Worm (Caenorhabditis elegans): ENCODE measurements around the gene enri-1.

Gene enri-1

DNA sequence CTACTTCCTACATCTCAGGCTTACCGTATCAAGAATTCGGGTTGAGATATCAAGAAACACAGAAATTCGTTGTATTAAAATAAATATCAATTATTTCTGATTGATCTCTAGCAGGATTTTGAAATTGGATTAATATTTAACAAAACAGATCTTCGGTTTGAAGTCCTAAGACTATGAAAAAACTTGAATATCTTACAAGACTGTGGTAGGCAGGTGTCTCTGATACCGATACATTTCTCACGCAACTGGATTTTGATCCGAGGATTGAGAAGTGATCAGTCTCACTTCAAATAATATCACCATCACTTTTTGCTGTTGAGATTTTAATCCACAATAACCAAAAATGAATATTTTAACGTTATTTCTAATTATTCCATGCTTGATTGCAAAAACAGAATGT is 5.3 kb upstream of the enri-1 start, which contains the start of gene F43C11.4:
Gene F43C11.4, plus strand, starts transcription at position 301 of the 400 bp plus-strand sequence.
- TF ChIP-seq nhr-11 (tag; optimal IDR thresholded peaks at IDR 0.05): no peak
- no peak for TF ChIP-seq ceh-22 (tag; optimal IDR thresholded peaks at IDR 0.05)
- TF ChIP-seq sdc-2 (tag; optimal IDR thresholded peaks at IDR 0.05): no peak
- no peak for TF ChIP-seq unc-42 (tag; optimal IDR thresholded peaks at IDR 0.05)
- no peak for TF ChIP-seq dve-1 (tag; optimal IDR thresholded peaks at IDR 0.05)
- TF ChIP-seq mec-3 (tag; optimal IDR thresholded peaks at IDR 0.05; ENCODE audit: borderline replicate concordance): no peak
- TF ChIP-seq nhr-232 (tag; optimal IDR thresholded peaks at IDR 0.05): no peak
- no peak for TF ChIP-seq ceh-45 (GFP tag; IDR thresholded peaks at IDR 0.05)
- no peak for TF ChIP-seq F13H6.1 (tag; optimal IDR thresholded peaks at IDR 0.05)
- no peak for TF ChIP-seq pros-1 (tag; optimal IDR thresholded peaks at IDR 0.05)
- TF ChIP-seq sox-2 (GFP tag; IDR thresholded peaks at IDR 0.05): no peak
- TF ChIP-seq ttx-3 (tag; optimal IDR thresholded peaks at IDR 0.05): no peak
- no peak for TF ChIP-seq pax-1 (tag; optimal IDR thresholded peaks at IDR 0.05)
- no peak for TF ChIP-seq lin-11 (tag; optimal IDR thresholded peaks at IDR 0.05)
- no peak for TF ChIP-seq ztf-16 (tag; optimal IDR thresholded peaks at IDR 0.05)

DNA sequence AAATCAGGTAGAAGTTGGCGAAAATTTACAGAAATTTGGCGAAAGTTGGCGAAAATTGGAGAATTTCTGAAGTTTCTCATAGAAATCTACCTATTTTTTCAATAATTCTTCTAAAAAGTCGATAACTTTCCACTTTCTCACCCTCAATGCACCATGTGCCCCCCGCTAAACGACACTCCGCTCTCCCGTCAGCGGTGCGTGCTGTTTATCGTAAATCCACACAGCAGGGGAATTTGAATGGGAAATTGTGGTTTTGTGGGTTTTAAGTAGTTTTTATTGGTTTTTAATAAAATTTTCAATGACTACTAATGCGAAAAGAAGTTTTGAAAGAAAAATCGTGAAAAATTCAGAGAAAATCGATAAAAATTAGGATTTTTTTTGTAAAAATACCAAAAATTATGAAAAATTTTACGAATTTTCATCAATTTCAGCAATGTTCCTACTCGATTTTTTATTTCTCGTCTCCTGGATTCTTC is 627 bp upstream of the enri-1 start, which contains the start of gene F43C11.6:
Gene F43C11.6, plus strand, starts transcription at position 426 of the 476 bp plus-strand sequence.
- TF ChIP-seq madf-2 (tag; optimal IDR thresholded peaks at IDR 0.05): no peak
- peak; percentile 28 for TF ChIP-seq rnt-1 (tag; optimal IDR thresholded peaks at IDR 0.05)
- peak; percentile 20 for TF ChIP-seq ceh-48 (tag; optimal IDR thresholded peaks at IDR 0.05)
- TF ChIP-seq ceh-31 (tag; optimal IDR thresholded peaks at IDR 0.05): peak; percentile 12

DNA sequence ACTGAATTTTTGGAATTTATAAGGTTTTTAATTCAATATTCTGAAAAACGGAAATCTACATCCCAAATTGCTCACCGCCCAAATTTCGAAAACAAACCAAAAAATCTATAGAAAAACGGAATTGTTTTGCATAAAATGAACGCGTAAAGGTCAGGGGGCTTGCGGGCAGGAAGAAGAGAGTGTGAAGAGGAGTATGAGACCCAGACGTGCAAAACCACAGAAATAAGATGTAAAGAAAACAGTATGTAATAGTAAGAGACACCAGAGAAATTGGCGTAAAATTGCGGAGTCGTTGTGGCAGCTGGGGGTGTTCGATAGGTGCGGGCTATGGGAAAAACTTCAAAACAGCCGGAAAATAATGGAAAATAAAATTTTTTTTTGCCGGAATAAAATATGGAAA is 441 bp downstream of the enri-1 start:
- TF ChIP-seq nfya-1 (tag; optimal IDR thresholded peaks at IDR 0.05): peak; percentile 28
- peak; percentile 92 for TF ChIP-seq rnt-1 (tag; optimal IDR thresholded peaks at IDR 0.05)
- TF ChIP-seq odd-2 (tag; optimal IDR thresholded peaks at IDR 0.05): no peak

DNA sequence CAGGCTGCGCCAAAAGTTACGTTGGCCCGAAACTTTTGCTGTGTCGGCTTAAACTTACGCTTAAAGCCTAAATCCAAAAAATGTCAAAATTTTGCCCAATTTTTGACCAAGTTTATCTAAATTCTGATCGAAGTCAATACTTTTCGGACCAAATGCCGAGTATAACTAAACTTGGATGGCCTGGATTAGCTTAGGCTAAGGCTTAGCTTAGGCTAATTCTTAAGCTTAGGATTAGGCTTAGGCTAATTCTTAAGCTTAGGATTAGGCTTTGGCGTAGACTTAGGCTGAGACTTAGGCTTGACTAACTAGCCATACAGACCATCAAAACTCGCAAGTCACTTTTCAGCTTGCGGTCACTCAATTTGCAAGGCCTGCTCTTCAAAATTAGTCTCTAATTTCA is 5.2 kb downstream of the enri-1 start:
- TF ChIP-seq fkh-10 (GFP tag; optimal IDR thresholded peaks at IDR 0.05) (no peak), hlh-6 (tag; optimal IDR thresholded peaks at IDR 0.05) (no peak), dve-1 (tag; optimal IDR thresholded peaks at IDR 0.05) (peak; percentile 60)

DNA sequence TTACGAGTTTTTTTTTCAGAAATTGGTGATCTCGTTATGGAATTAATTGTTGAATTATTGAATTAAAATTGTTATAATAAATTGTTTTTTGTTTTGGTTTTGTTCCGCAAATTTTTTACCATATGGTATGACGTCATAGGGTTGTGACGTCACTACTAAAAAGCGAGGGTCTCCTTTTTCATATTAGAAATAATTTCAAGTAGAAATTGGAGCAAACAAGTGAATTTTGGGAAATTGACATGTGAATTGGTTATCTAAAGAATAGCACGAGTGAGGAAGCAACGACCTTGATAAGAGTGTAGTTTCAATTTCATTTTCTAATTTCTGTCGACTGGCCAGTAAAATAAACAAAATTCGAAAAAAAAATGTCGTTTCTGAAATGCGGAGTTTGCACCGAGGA is 5.8 kb downstream of the enri-1 start, which contains the start of gene F43C11.7:
Gene F43C11.7, plus strand, starts transcription at position 326 of the 400 bp plus-strand sequence.
- TF ChIP-seq ceh-31 (tag; optimal IDR thresholded peaks at IDR 0.05): no peak
- no peak for TF ChIP-seq dmd-4 (tag; optimal IDR thresholded peaks at IDR 0.05; ENCODE audit: borderline replicate concordance)
- TF ChIP-seq ceh-6 (GFP tag; optimal IDR thresholded peaks at IDR 0.05): no peak
- TF ChIP-seq ceh-2 (tag; optimal IDR thresholded peaks at IDR 0.05): no peak
- no peak for TF ChIP-seq K09A11.1 (tag; optimal IDR thresholded peaks at IDR 0.05; ENCODE audit: insufficient read depth)
- TF ChIP-seq dve-1 (tag; optimal IDR thresholded peaks at IDR 0.05): no peak
- no peak for TF ChIP-seq ceh-19 (GFP tag; optimal IDR thresholded peaks at IDR 0.05)
- no peak for TF ChIP-seq nhr-232 (tag; optimal IDR thresholded peaks at IDR 0.05)
- TF ChIP-seq hlh-6 (tag; optimal IDR thresholded peaks at IDR 0.05): no peak
- TF ChIP-seq ets-4 (tag; optimal IDR thresholded peaks at IDR 0.05): no peak
- no peak for TF ChIP-seq madf-2 (tag; optimal IDR thresholded peaks at IDR 0.05)
- TF ChIP-seq lin-11 (tag; optimal IDR thresholded peaks at IDR 0.05): no peak
- TF ChIP-seq ahr-1 (tag; optimal IDR thresholded peaks at IDR 0.05): no peak
- TF ChIP-seq eyg-1 (tag; optimal IDR thresholded peaks at IDR 0.05): no peak
- TF ChIP-seq C38D4.7 (GFP tag; optimal IDR thresholded peaks at IDR 0.05): no peak
- no peak for TF ChIP-seq ama-1 (optimal IDR thresholded peaks at IDR 0.05)

DNA sequence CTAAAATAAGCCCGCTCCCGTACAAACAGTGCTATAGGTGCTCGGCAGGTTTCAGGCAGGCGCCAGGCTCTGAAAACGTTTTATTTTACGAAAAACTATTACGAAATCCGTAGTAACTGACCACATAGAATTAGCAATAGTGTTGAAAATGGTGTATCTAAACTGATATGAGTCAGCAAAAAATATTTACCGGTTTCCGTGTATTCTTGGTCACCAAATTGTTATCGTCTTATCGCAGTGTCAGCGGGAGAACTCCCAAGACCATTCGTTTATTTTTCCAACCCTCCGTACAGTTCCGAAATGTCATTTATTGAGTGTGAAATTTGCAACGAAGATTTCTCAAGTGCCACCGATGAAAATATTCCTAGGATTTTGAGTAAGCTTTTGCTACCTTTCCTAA is 9.2 kb downstream of the enri-1 start, which contains the start of gene F43C11.8:
Gene F43C11.8, plus strand, starts transcription at position 301 of the 400 bp plus-strand sequence.
- TF ChIP-seq ref-2 (tag; optimal IDR thresholded peaks at IDR 0.05): no peak
- no peak for TF ChIP-seq Y22D7AL.16 (tag; optimal IDR thresholded peaks at IDR 0.05)
- no peak for TF ChIP-seq fkh-10 (GFP tag; optimal IDR thresholded peaks at IDR 0.05)
- TF ChIP-seq tbx-2 (tag; optimal IDR thresholded peaks at IDR 0.05): no peak
- no peak for TF ChIP-seq ama-1 (optimal IDR thresholded peaks at IDR 0.05)
- TF ChIP-seq gmeb-2 (tag; optimal IDR thresholded peaks at IDR 0.05): no peak
- TF ChIP-seq ceh-19 (GFP tag; optimal IDR thresholded peaks at IDR 0.05): no peak
- TF ChIP-seq ets-4 (tag; optimal IDR thresholded peaks at IDR 0.05): no peak
- no peak for TF ChIP-seq pax-1 (tag; optimal IDR thresholded peaks at IDR 0.05)
- no peak for TF ChIP-seq unc-86 (tag; optimal IDR thresholded peaks at IDR 0.05)
- no peak for TF ChIP-seq hlh-15 (tag; optimal IDR thresholded peaks at IDR 0.05)
- no peak for TF ChIP-seq C38D4.7 (GFP tag; optimal IDR thresholded peaks at IDR 0.05)

Measured in whole organism, late embryonic.